Worm (Caenorhabditis elegans): ENCODE measurements around the gene R05H10.7.
A peak's percentile ranks its signal among the peaks of the same experiment; 100 is the strongest.

- TF ChIP-seq nhr-77 (tag; optimal IDR thresholded peaks at IDR 0.05) (no peak), lin-39 (tag; optimal IDR thresholded peaks at IDR 0.05) (no peak), egl-27 (tag; optimal IDR thresholded peaks at IDR 0.05) (no peak), mdl-1 (tag; optimal IDR thresholded peaks at IDR 0.05) (no peak), fos-1 (tag; optimal IDR thresholded peaks at IDR 0.05) (peak; percentile 28), nhr-11 (tag; optimal IDR thresholded peaks at IDR 0.05) (no peak), mab-5 (tag; optimal IDR thresholded peaks at IDR 0.05) (no peak), snpc-4 (tag; optimal IDR thresholded peaks at IDR 0.05) (no peak), ceh-16 (tag; optimal IDR thresholded peaks at IDR 0.05) (no peak), aly-2 (tag; optimal IDR thresholded peaks at IDR 0.05) (no peak), nhr-25 (tag; optimal IDR thresholded peaks at IDR 0.05) (peak; percentile 33), skn-1 (tag; optimal IDR thresholded peaks at IDR 0.05) (no peak)
These were observed 3.8 kb upstream of the R05H10.7 start, which contains the start of gene R05H10.1 for ce11 chrII:14851483-14851882.

Measured in whole organism, L2 larva.